Worm (Caenorhabditis elegans) whole organism, L4 larva: ENCODE results near the gene irld-21.

Source experiments
- F26F4.8 ChIP-seq: fragments of 200-800 bp; sonication (Bioruptor generic); conservative IDR thresholded peaks from 2 replicates; pipeline ENCODE4 v1.3.6; 2022; ENCODE audit warnings: missing genetic modification characterization, missing compliant biosample characterization
- F49E8.2 ChIP-seq: sonication (generic microtip); optimal IDR thresholded peaks from 2 replicates; lab custom pipeline; 2016; ENCODE audit warnings: missing compliant biosample characterization, mild to moderate bottlenecking, missing genetic modification characterization, borderline replicate concordance
- Y105C5A.15 ChIP-seq: fragments of 200-800 bp; sonication (Bioruptor generic); IDR thresholded peaks from 2 replicates; pipeline ENCODE4 v1.3.6; 2022; ENCODE audit warnings: missing genetic modification characterization, missing compliant biosample characterization
- Y5F2A.4 ChIP-seq: fragments of 200-800 bp; sonication (Bioruptor generic); optimal IDR thresholded peaks from 2 replicates; lab custom pipeline; 2018; ENCODE audit warnings: mild to moderate bottlenecking, missing genetic modification characterization, missing compliant biosample characterization
- Y75B8A.6 ChIP-seq: fragments of 200-800 bp; sonication (Bioruptor generic); IDR thresholded peaks from 2 replicates; pipeline ENCODE4 v1.3.6; 2022; ENCODE audit warnings: missing genetic modification reagents, missing genetic modification characterization, missing compliant biosample characterization
- ama-1 ChIP-seq: fragments of 150-350 bp; optimal IDR thresholded peaks from 2 replicates; lab custom pipeline; 2014; ENCODE audit warnings: inconsistent platforms, mixed read lengths
- ceh-20 ChIP-seq: fragments of 200-800 bp; sonication (Bioruptor generic); IDR thresholded peaks from 2 replicates; pipeline ENCODE4 v1.3.6; 2022; ENCODE audit warnings: missing genetic modification reagents, missing genetic modification characterization, missing compliant biosample characterization
- ceh-62 ChIP-seq: sonication (generic microtip); optimal IDR thresholded peaks from 2 replicates; lab custom pipeline; 2017; ENCODE audit warnings: missing biosample characterization, missing genetic modification characterization
- ceh-82 ChIP-seq: sonication (generic microtip); optimal IDR thresholded peaks from 2 replicates; lab custom pipeline; 2017; ENCODE audit warnings: missing biosample characterization, missing genetic modification characterization
- cey-2 ChIP-seq: sonication (generic microtip); optimal IDR thresholded peaks from 3 replicates; lab custom pipeline; 2017; ENCODE audit warnings: missing genetic modification characterization, mild to moderate bottlenecking, missing compliant biosample characterization, antibody characterized with exemption, borderline replicate concordance; ENCODE audit not compliant: insufficient read depth
- daf-12 ChIP-seq: fragments of 150-350 bp; optimal IDR thresholded peaks from 2 replicates; lab custom pipeline; 2014; ENCODE audit warnings: missing biosample characterization, missing genetic modification reagents, missing genetic modification characterization
- dmd-6 ChIP-seq: fragments of 200-800 bp; sonication (Bioruptor generic); IDR thresholded peaks from 2 replicates; pipeline ENCODE4 v1.3.6; 2022; ENCODE audit warnings: missing genetic modification reagents, missing genetic modification characterization, missing compliant biosample characterization
- duxl-1 ChIP-seq: sonication (generic microtip); optimal IDR thresholded peaks from 2 replicates; lab custom pipeline; 2016; ENCODE audit warnings: mild to moderate bottlenecking, missing genetic modification characterization, moderate library complexity, missing compliant biosample characterization; ENCODE audit not compliant: poor library complexity
- dve-1 ChIP-seq: sonication (generic microtip); optimal IDR thresholded peaks from 2 replicates; lab custom pipeline; 2017; ENCODE audit warnings: antibody characterized with exemption, mild to moderate bottlenecking, missing genetic modification characterization, missing compliant biosample characterization; ENCODE audit not compliant: insufficient read depth
- egl-27 ChIP-seq: sonication (generic microtip); optimal IDR thresholded peaks from 3 replicates; lab custom pipeline; 2017; ENCODE audit warnings: missing biosample characterization, missing genetic modification reagents, missing genetic modification characterization
- egl-43 ChIP-seq: fragments of 200-800 bp; sonication (Bioruptor generic); IDR thresholded peaks from 2 replicates; pipeline ENCODE4 v1.3.6; 2022; ENCODE audit warnings: missing genetic modification reagents, missing genetic modification characterization, missing compliant biosample characterization
- fkh-10 ChIP-seq: fragments of 150-350 bp; optimal IDR thresholded peaks from 2 replicates; lab custom pipeline; 2014; ENCODE audit warnings: missing biosample characterization, missing genetic modification reagents, missing genetic modification characterization
- fos-1 ChIP-seq: fragments of 150-350 bp; optimal IDR thresholded peaks from 2 replicates; lab custom pipeline; 2014; ENCODE audit warnings: missing biosample characterization, missing genetic modification characterization
- hlh-30 ChIP-seq: sonication (generic microtip); optimal IDR thresholded peaks from 2 replicates; lab custom pipeline; 2017; ENCODE audit warnings: antibody characterized with exemption, mild to moderate bottlenecking, missing genetic modification characterization, missing compliant biosample characterization; ENCODE audit not compliant: insufficient read depth
- jun-1 ChIP-seq: fragments of 150-350 bp; optimal IDR thresholded peaks from 2 replicates; lab custom pipeline; 2014; ENCODE audit warnings: missing biosample characterization, missing genetic modification reagents, missing genetic modification characterization
- lim-7 ChIP-seq: fragments of 200-800 bp; sonication (Bioruptor generic); IDR thresholded peaks from 2 replicates; pipeline ENCODE4 v1.3.6; 2022; ENCODE audit warnings: missing genetic modification characterization, missing compliant biosample characterization
- lin-15B ChIP-seq: fragments of 150-350 bp; sonication (generic microtip); optimal IDR thresholded peaks from 3 replicates; lab custom pipeline; 2014; ENCODE audit warnings: missing biosample characterization, missing genetic modification characterization
- lin-29 ChIP-seq: fragments of 200-800 bp; sonication (Bioruptor generic); IDR thresholded peaks from 2 replicates; pipeline ENCODE4 v1.3.6; 2022; ENCODE audit warnings: missing genetic modification reagents, missing genetic modification characterization, missing compliant biosample characterization
- lir-3 ChIP-seq: sonication (generic microtip); optimal IDR thresholded peaks from 2 replicates; lab custom pipeline; 2016; ENCODE audit warnings: mild to moderate bottlenecking, missing genetic modification characterization, missing compliant biosample characterization
- madf-5 ChIP-seq, 2 experiments: fragments of 200-800 bp; sonication (Bioruptor generic); IDR thresholded peaks; 2 replicates each; pipeline ENCODE4 v1.3.6; 2022; ENCODE audit warnings: missing compliant biosample characterization in 2 of 2, missing genetic modification characterization in 2 of 2
- mdl-1 ChIP-seq, 2 experiments: fragments of 150-350 bp in 1 of 2; sonication (generic microtip) in 1 of 2; optimal IDR thresholded peaks; 2 replicates each; lab custom pipeline; 2014 to 2017; ENCODE audit warnings: missing biosample characterization in 2 of 2, missing genetic modification characterization in 2 of 2
- mes-2 ChIP-seq: sonication (generic microtip); optimal IDR thresholded peaks from 2 replicates; lab custom pipeline; 2016; ENCODE audit warnings: missing genotype, mild to moderate bottlenecking, missing genetic modification characterization, missing compliant biosample characterization; ENCODE audit not compliant: poor library complexity, severe bottlenecking
- mxl-2 ChIP-seq: fragments of 200-800 bp; sonication (Bioruptor generic); conservative IDR thresholded peaks from 2 replicates; pipeline ENCODE4 v1.3.6; 2022; ENCODE audit warnings: missing genetic modification reagents, missing genetic modification characterization, missing compliant biosample characterization
- nhr-25 ChIP-seq: sonication (generic microtip); optimal IDR thresholded peaks from 2 replicates; lab custom pipeline; 2017; ENCODE audit warnings: missing genetic modification characterization, mild to moderate bottlenecking, missing compliant biosample characterization, antibody characterized with exemption, moderate library complexity, borderline replicate concordance; ENCODE audit not compliant: insufficient read depth
- nhr-48 ChIP-seq: sonication (generic microtip); optimal IDR thresholded peaks from 2 replicates; lab custom pipeline; 2016; ENCODE audit warnings: mild to moderate bottlenecking, missing genetic modification characterization, missing compliant biosample characterization
- nhr-77 ChIP-seq: fragments of 150-350 bp; optimal IDR thresholded peaks from 2 replicates; lab custom pipeline; 2014; ENCODE audit warnings: missing biosample characterization, missing genetic modification characterization
- pha-4 ChIP-seq, 2 experiments: fragments of 150-350 bp in 1 of 2; fragments of 200-800 bp in 1 of 2; sonication (Bioruptor generic) in 1 of 2; IDR thresholded peaks in 1 of 2; optimal IDR thresholded peaks in 1 of 2; 2 replicates each; pipeline versions ENCODE4 v1.3.6 to Lab custom; 2014 to 2022; ENCODE audit warnings: missing genetic modification characterization in 2 of 2, missing genetic modification reagents in 2 of 2, missing biosample characterization in 1 of 2, missing compliant biosample characterization in 1 of 2
- set-16 ChIP-seq: fragments of 200-800 bp; sonication (Bioruptor generic); IDR thresholded peaks from 2 replicates; pipeline ENCODE4 v1.3.6; 2022; ENCODE audit warnings: missing genetic modification reagents, missing genetic modification characterization, missing compliant biosample characterization
- spr-1 ChIP-seq: sonication (generic microtip); optimal IDR thresholded peaks from 2 replicates; lab custom pipeline; 2016; ENCODE audit warnings: mild to moderate bottlenecking, missing genetic modification characterization, missing compliant biosample characterization
- unc-62 ChIP-seq, 3 experiments: fragments of 150-350 bp in 1 of 3; sonication (generic microtip); optimal IDR thresholded peaks in 2 of 3; peaks in 1 of 3; 1 replicate in 1 of 3; 2 replicates in 2 of 3; lab custom pipeline; 2014 to 2017; ENCODE audit warnings: missing biosample characterization in 3 of 3, missing genetic modification characterization in 3 of 3, missing genetic modification reagents in 3 of 3, missing genotype in 1 of 3
- ztf-11 ChIP-seq: fragments of 150-350 bp; optimal IDR thresholded peaks from 2 replicates; lab custom pipeline; 2014; ENCODE audit warnings: missing biosample characterization, missing genetic modification characterization

The irld-21 gene

DNA sequence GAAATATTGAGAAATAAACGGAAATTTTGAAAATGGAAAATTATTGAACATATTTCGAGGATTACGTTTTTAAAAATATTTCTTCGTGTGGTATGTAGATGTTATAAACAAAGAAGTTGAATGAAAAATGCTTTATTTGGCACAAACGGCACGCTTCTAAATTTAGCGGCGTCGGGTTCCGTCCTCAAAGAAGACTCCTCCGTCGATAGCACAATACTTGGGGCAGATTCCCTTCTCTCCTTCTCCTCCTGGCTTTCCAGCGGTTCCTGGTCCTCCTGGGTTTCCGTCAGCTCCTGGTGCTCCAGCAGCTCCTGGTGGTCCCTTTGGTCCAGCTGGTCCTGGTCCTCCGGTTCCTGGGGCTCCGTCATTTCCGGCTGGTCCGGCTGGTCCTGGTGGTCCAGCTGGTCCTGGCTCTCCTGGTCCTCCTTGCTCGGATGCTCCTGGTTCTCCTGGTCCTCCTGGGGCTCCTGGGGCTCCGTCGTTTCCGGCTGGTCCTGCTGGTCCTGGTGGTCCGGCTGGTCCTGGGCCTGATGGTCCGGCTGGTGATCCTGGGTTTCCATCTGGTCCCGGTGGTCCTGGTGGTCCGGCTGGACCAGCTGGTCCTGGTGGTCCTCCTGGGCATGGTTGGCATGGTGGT lies 37.7 kb downstream of the irld-21 start, which contains the start of gene W01B6.8:
Gene W01B6.8, minus strand, starts transcription at position 51 of the 637 bp plus-strand sequence.
- no peak for TF ChIP-seq ztf-11
- TF ChIP-seq F26F4.8 (GFP tag; lab: Robert Waterston, UW): no peak
- TF ChIP-seq Y105C5A.15 (GFP tag; lab: Robert Waterston, UW): no peak
- no peak for TF ChIP-seq lin-15B (tag; lab: Kevin White, UChicago)
- TF ChIP-seq Y5F2A.4 (GFP tag; lab: Kevin White, UChicago): no peak
- peak; percentile 99 for TF ChIP-seq set-16 (GFP tag; lab: Robert Waterston, UW)
- no peak for TF ChIP-seq lim-7 (GFP tag; lab: Robert Waterston, UW)
- TF ChIP-seq egl-43 (GFP tag; lab: Robert Waterston, UW): 0 out of 2 replicates have a peak, but pooled peaks have one; percentile 19
- no peak for TF ChIP-seq nhr-25
- no peak for TF ChIP-seq nhr-48
- no peak for TF ChIP-seq nhr-77
- TF ChIP-seq cey-2 (tag; lab: Kevin White, UChicago): no peak
- peak; percentile 67; the same call in 1 of the 2 replicates for TF ChIP-seq pha-4 (GFP tag; IDR thresholded peaks at IDR 0.05; lab: Robert Waterston, UW)
- no peak for TF ChIP-seq pha-4 (tag; optimal IDR thresholded peaks at IDR 0.05; lab: Kevin White, UChicago)
- no peak for TF ChIP-seq ceh-82 (tag; lab: Kevin White, UChicago)
- TF ChIP-seq dve-1 (tag; lab: Kevin White, UChicago): no peak
- TF ChIP-seq jun-1 (tag; lab: Kevin White, UChicago): no peak
- no peak for TF ChIP-seq mdl-1 (tag; optimal IDR thresholded peaks at IDR 0.05; lab: Kevin White, UChicago)
- no peak for TF ChIP-seq ceh-20
- TF ChIP-seq mes-2: no peak
- TF ChIP-seq spr-1 (tag; lab: Kevin White, UChicago): no peak
- no peak for TF ChIP-seq hlh-30 (tag; lab: Kevin White, UChicago)
- TF ChIP-seq Y75B8A.6 (GFP tag; lab: Robert Waterston, UW): no peak
- TF ChIP-seq egl-27 (tag; lab: Kevin White, UChicago): no peak

- TF ChIP-seq set-16 (GFP tag; lab: Robert Waterston, UW) (no peak), duxl-1 (no peak), ceh-62 (tag; lab: Kevin White, UChicago) (no peak), dmd-6 (no peak), ama-1 (lab: Kevin White, UChicago) (no peak), daf-12 (no peak), lir-3 (tag; lab: Kevin White, UChicago) (no peak), F49E8.2 (tag; lab: Kevin White, UChicago) (no peak), fos-1 (tag; lab: Kevin White, UChicago) (no peak), fkh-10 (no peak), mxl-2 (GFP tag; lab: Robert Waterston, UW) (no peak), hlh-30 (tag; lab: Kevin White, UChicago) (no peak), lin-29 (GFP tag; lab: Robert Waterston, UW) (no peak)
Measured at ce11 chrIV:10080816-10081215, 41.3 kb downstream of the irld-21 start, which contains the start of gene W01B6.6. W01B6.6 (plus strand) TSS chrIV:10081116.

ce11 chrIV:10078003-10078402 lies 44.1 kb downstream of the irld-21 start:
- TF ChIP-seq madf-5 (GFP tag; IDR thresholded peaks at IDR 0.05; lab: Robert Waterston, UW): no peak
- peak in 1 of 2 experiments; percentile 92 for TF ChIP-seq unc-62 (GFP tag; optimal IDR thresholded peaks at IDR 0.05 in 1 of 2; lab: Kevin White, UChicago)
- no peak for TF ChIP-seq unc-62 (tag; optimal IDR thresholded peaks at IDR 0.05; lab: Kevin White, UChicago)
